Worm (Caenorhabditis elegans) whole organism, midembryonic: ENCODE measurements around the gene klp-3.

Experiments used
- cog-1 ChIP-seq: sonication (generic microtip); optimal IDR thresholded peaks from 2 replicates; lab custom pipeline; 2016; ENCODE audit warnings: missing genetic modification characterization, missing compliant biosample characterization
- flt-1 ChIP-seq: fragments of 200-800 bp; sonication (Bioruptor generic); IDR thresholded peaks from 2 replicates; pipeline ENCODE4 v1.3.6; 2022; ENCODE audit warnings: missing genetic modification characterization, missing compliant biosample characterization
- ref-1 ChIP-seq: fragments of 200-800 bp; sonication (Bioruptor generic); conservative IDR thresholded peaks from 2 replicates; pipeline ENCODE4 v1.3.6; 2022; ENCODE audit warnings: missing genetic modification reagents, missing genetic modification characterization, missing compliant biosample characterization
- ztf-29 ChIP-seq: fragments of 200-800 bp; sonication (Bioruptor generic); IDR thresholded peaks from 2 replicates; pipeline ENCODE4 v1.3.6; 2022; ENCODE audit warnings: missing genetic modification reagents, missing genetic modification characterization, missing compliant biosample characterization

DNA sequence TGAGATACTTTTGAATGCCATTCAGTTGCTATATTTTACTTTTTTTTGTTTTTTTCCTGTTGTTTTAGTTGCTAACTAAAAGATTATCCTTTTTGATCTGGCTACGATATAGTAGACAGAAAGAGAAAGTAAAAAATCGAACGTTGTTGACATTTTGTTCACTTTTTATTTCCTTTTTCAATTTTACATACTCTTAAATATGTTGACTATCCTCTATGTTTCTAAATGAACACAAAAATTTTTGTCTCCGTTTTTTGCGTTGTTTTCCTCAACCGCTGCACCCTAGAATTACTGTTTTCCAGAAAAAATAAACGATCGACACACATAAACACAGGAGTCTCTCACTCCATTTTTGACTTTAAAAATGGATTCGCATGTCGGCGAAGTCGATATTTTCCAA lies at the start of gene klp-3:
- no peak for TF ChIP-seq ref-1 (GFP tag; lab: Robert Waterston, UW)
- no peak for TF ChIP-seq cog-1 (tag; lab: Kevin White, UChicago)
- TF ChIP-seq ztf-29 (GFP tag; lab: Robert Waterston, UW): no peak
- no peak for TF ChIP-seq flt-1
